Worm (Caenorhabditis elegans) whole organism, midembryonic: ENCODE results near the gene C35A5.3.
A peak's percentile ranks its signal among the peaks of the same experiment; 100 is the strongest.

ENCODE experiments used
- T22C8.4 ChIP-seq: fragments of 200-800 bp; sonication (Bioruptor generic); IDR thresholded peaks from 2 replicates; pipeline ENCODE4 v1.3.6; 2022; ENCODE audit warnings: missing genetic modification characterization, missing compliant biosample characterization
- cog-1 ChIP-seq: sonication (generic microtip); optimal IDR thresholded peaks from 2 replicates; lab custom pipeline; 2016; ENCODE audit warnings: missing genetic modification characterization, missing compliant biosample characterization
- flt-1 ChIP-seq: fragments of 200-800 bp; sonication (Bioruptor generic); IDR thresholded peaks from 2 replicates; pipeline ENCODE4 v1.3.6; 2022; ENCODE audit warnings: missing genetic modification characterization, missing compliant biosample characterization
- klf-2 ChIP-seq: fragments of 200-800 bp; sonication (Bioruptor generic); conservative IDR thresholded peaks from 2 replicates; pipeline ENCODE4 v1.3.6; 2022; ENCODE audit warnings: missing genetic modification reagents, missing genetic modification characterization, missing compliant biosample characterization
- med-1 ChIP-seq: sonication (generic microtip); optimal IDR thresholded peaks from 2 replicates; lab custom pipeline; 2017; ENCODE audit warnings: missing genetic modification characterization, mild to moderate bottlenecking, missing compliant biosample characterization, antibody characterized with exemption, missing genetic modification reagents; ENCODE audit not compliant: insufficient read depth
- ref-1 ChIP-seq: fragments of 200-800 bp; sonication (Bioruptor generic); conservative IDR thresholded peaks from 2 replicates; pipeline ENCODE4 v1.3.6; 2022; ENCODE audit warnings: missing genetic modification reagents, missing genetic modification characterization, missing compliant biosample characterization
- tab-1 ChIP-seq: fragments of 200-800 bp; sonication (Bioruptor generic); IDR thresholded peaks from 2 replicates; pipeline ENCODE4 v1.3.6; 2022; ENCODE audit warnings: missing genetic modification characterization, missing compliant biosample characterization
- ztf-23 ChIP-seq: fragments of 200-800 bp; sonication (Bioruptor generic); IDR thresholded peaks from 2 replicates; pipeline ENCODE4 v1.3.6; 2022; ENCODE audit warnings: missing genetic modification reagents, missing genetic modification characterization, missing compliant biosample characterization
- ztf-29 ChIP-seq: fragments of 200-800 bp; sonication (Bioruptor generic); IDR thresholded peaks from 2 replicates; pipeline ENCODE4 v1.3.6; 2022; ENCODE audit warnings: missing genetic modification reagents, missing genetic modification characterization, missing compliant biosample characterization

C35A5.3 gene

DNA sequence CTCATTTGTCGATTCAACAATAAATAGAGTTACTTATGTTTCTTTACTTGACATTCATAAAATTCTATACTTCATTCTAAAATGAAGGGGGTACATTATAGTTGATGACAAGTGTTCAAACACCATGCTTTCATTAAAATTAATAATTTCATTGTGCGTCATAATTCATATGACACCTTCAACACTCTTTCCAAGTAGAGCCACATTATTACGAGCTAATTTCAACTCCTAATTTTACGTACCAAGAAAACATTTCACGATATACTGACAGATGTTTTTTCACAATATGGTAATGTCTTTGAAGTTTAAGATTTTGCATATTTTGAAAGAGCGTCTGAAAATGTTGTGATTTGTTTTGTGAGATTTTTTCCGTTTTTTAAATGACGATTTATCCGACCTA, 35.7 kb downstream of the C35A5.3 start:
- TF ChIP-seq tab-1 (no peak), ref-1 (GFP tag; lab: Robert Waterston, UW) (no peak), med-1 (GFP tag; lab: Kevin White, UChicago) (no peak), cog-1 (tag; lab: Kevin White, UChicago) (no peak), T22C8.4 (no peak), ztf-23 (GFP tag; lab: Robert Waterston, UW) (no peak), ztf-29 (GFP tag; lab: Robert Waterston, UW) (no peak), flt-1 (GFP tag; lab: Robert Waterston, UW) (no peak), klf-2 (GFP tag; lab: Robert Waterston, UW) (no peak)

ce11 chrV:10464746-10465145, 36.4 kb downstream of the C35A5.3 start:
- TF ChIP-seq tab-1 = no peak
- TF ChIP-seq ztf-29 (GFP tag; lab: Robert Waterston, UW) = no peak
- TF ChIP-seq ztf-23 (GFP tag; lab: Robert Waterston, UW) = no peak
- TF ChIP-seq klf-2 (GFP tag; lab: Robert Waterston, UW) = no peak
- no peak for TF ChIP-seq T22C8.4
- TF ChIP-seq flt-1 (GFP tag; lab: Robert Waterston, UW) = no peak
- no peak for TF ChIP-seq med-1 (GFP tag; lab: Kevin White, UChicago)
- no peak for TF ChIP-seq cog-1 (tag; lab: Kevin White, UChicago)
- TF ChIP-seq ref-1 (GFP tag; lab: Robert Waterston, UW) = no peak

DNA sequence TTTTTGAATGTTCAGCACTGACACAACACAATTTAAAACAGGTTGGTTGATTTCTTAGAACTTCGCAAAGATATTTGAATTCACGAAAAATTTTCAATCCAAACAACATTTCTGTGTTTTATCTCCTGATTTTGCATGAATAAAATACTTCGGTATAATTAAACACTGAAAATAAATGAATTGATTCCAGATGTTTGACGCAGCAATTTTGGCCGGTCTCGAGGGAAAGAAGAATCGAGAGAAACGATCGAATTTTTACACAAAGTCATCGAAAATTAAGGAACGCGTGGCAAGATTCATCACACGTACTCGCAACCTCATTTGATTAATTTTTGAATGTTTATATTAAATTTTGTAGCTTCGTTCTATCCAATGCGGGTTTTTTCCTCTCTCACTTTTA, 37.0 kb downstream of the C35A5.3 start:
- TF ChIP-seq ref-1 (GFP tag; lab: Robert Waterston, UW) = no peak
- TF ChIP-seq tab-1 = no peak
- TF ChIP-seq ztf-29 (GFP tag; lab: Robert Waterston, UW) = no peak
- TF ChIP-seq T22C8.4 = no peak
- no peak for TF ChIP-seq med-1 (GFP tag; lab: Kevin White, UChicago)
- no peak for TF ChIP-seq ztf-23 (GFP tag; lab: Robert Waterston, UW)
- TF ChIP-seq klf-2 (GFP tag; lab: Robert Waterston, UW) = no peak
- no peak for TF ChIP-seq flt-1 (GFP tag; lab: Robert Waterston, UW)
- no peak for TF ChIP-seq cog-1 (tag; lab: Kevin White, UChicago)

DNA sequence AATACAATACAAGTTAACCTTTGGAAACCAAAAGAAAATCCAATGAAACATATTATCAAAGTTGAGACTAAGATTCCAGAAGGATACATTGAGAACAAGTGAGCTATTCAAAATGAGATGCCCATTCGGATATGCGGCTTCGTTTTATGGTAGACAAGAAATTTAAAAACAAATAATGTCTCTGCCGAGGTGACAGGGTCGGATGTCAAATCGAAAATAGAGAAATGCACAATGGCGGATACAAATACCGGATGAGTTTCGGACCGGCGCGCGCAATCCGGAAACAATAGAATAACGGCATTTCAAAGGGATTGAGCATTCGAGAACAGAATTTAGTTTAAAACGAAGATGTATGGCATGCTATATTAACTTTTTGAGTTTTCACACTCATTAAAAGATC, 37.9 kb downstream of the C35A5.3 start, which contains the start of gene F22E12.3:
Gene F22E12.3 (minus strand): TSS at position 101 of the 400 bp plus-strand sequence.
- no peak for TF ChIP-seq ztf-23 (GFP tag; lab: Robert Waterston, UW)
- TF ChIP-seq ref-1 (GFP tag; lab: Robert Waterston, UW) = no peak
- TF ChIP-seq tab-1 = no peak
- no peak for TF ChIP-seq cog-1 (tag; lab: Kevin White, UChicago)
- no peak for TF ChIP-seq klf-2 (GFP tag; lab: Robert Waterston, UW)
- TF ChIP-seq ztf-29 (GFP tag; lab: Robert Waterston, UW) = no peak

- TF ChIP-seq klf-2 (GFP tag; lab: Robert Waterston, UW) (no peak), ztf-23 (GFP tag; lab: Robert Waterston, UW) (no peak), tab-1 (no peak), T22C8.4 (no peak)
These were observed 39.1 kb downstream of the C35A5.3 start, which contains the start of gene chw-1 for ce11 chrV:10462066-10462465. Gene chw-1 (plus strand): TSS chrV:10462282.

DNA sequence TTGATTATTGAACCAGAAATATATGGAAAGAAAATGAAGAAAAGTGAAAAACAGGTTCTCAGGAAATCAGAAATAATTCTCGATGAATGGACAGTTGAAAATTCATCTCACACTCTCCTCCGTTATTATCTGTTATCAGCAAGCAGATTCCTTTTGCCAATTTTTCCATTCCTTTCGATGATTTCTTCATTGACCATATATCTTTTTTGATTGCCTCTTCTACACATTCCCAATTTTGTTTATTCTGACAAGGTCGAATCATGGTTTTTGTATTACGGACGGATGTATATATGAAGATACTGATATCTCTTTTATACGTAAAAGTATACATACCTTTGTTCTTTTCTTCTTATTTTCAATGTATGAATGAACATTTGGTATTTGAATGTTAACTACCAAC, 40.5 kb downstream of the C35A5.3 start:
- TF ChIP-seq tab-1 (no peak), T22C8.4 (no peak), cog-1 (tag; lab: Kevin White, UChicago) (no peak), flt-1 (GFP tag; lab: Robert Waterston, UW) (no peak), ref-1 (GFP tag; lab: Robert Waterston, UW) (no peak), med-1 (GFP tag; lab: Kevin White, UChicago) (no peak), klf-2 (GFP tag; lab: Robert Waterston, UW) (no peak), ztf-29 (GFP tag; lab: Robert Waterston, UW) (no peak), ztf-23 (GFP tag; lab: Robert Waterston, UW) (no peak)

ce11 chrV:10457247-10457646, 43.9 kb downstream of the C35A5.3 start, which contains the start of gene F22E12.1:
Gene F22E12.1 (minus strand): TSS chrV:10457347.
- TF ChIP-seq klf-2 (GFP tag; lab: Robert Waterston, UW) = no peak

- TF ChIP-seq ztf-29 (GFP tag; lab: Robert Waterston, UW) = no peak
- no peak for TF ChIP-seq flt-1 (GFP tag; lab: Robert Waterston, UW)
- no peak for TF ChIP-seq T22C8.4
- TF ChIP-seq ztf-23 (GFP tag; lab: Robert Waterston, UW) = no peak
- TF ChIP-seq tab-1 = no peak
- TF ChIP-seq cog-1 (tag; lab: Kevin White, UChicago) = no peak
- no peak for TF ChIP-seq klf-2 (GFP tag; lab: Robert Waterston, UW)
- no peak for TF ChIP-seq med-1 (GFP tag; lab: Kevin White, UChicago)
- no peak for TF ChIP-seq ref-1 (GFP tag; lab: Robert Waterston, UW)
These were observed 47.7 kb downstream of the C35A5.3 start, which contains the start of gene Y32F6A.5 for ce11 chrV:10453466-10453865. Gene Y32F6A.5 (minus strand): TSS chrV:10453605.

ce11 chrV:10450355-10450754, 50.8 kb downstream of the C35A5.3 start:
- TF ChIP-seq flt-1 (GFP tag; lab: Robert Waterston, UW) = peak; percentile 90
- TF ChIP-seq ztf-23 (GFP tag; lab: Robert Waterston, UW) = peak; percentile 85
- TF ChIP-seq klf-2 (GFP tag; lab: Robert Waterston, UW) = peak; percentile 89
- TF ChIP-seq ref-1 (GFP tag; lab: Robert Waterston, UW) = peak; percentile 61; the same call in 1 of the 2 replicates

DNA sequence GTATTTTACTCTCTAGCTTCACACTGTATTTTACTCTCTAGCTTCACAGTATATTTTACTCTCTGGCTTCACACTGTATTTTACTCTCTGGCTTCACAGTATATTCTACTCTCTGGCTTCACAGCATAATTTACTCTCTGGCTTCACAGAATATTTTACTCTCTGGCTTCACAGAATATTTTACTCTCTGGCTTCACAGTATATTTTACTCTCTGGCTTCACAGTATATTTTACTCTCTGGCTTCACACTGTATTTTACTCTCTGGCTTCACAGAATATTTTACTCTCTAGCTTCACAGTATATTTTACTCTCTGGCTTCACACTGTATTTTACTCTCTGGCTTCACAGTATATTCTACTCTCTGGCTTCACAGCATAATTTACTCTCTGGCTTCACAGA, 51.2 kb downstream of the C35A5.3 start:
- TF ChIP-seq ref-1 (GFP tag; lab: Robert Waterston, UW) = 0 out of 2 replicates have a peak, but pooled peaks have one; percentile 7
